Fruit fly (Drosophila melanogaster): ENCODE data around the gene Polr3C.

The Polr3C gene

dm6 chr3R:12459879-12460522 lies at the start of gene Polr3C, which contains the start of gene CG5961:
TSS of gene Polr3C (plus strand) at chr3R:12460414.
TSS of gene CG5961 (minus strand) at chr3R:12460294.
- TF ChIP-seq CG4496 (GFP tag; IDR thresholded peaks at IDR 0.05): no peak
- no peak for TF ChIP-seq Pif1B (GFP tag; optimal IDR thresholded peaks at IDR 0.05)
- TF ChIP-seq CG8301 (tag; optimal IDR thresholded peaks at IDR 0.05): no peak
- TF ChIP-seq Snoo (tag; optimal IDR thresholded peaks at IDR 0.05): no peak
- TF ChIP-seq CG8159 (tag; optimal IDR thresholded peaks at IDR 0.05): no peak
- no peak for TF ChIP-seq CG17806 (tag; optimal IDR thresholded peaks at IDR 0.05)
- no peak for TF ChIP-seq CG10348 (GFP tag; IDR thresholded peaks at IDR 0.05)
- TF ChIP-seq CG9948 (tag; optimal IDR thresholded peaks at IDR 0.05): no peak
- no peak for TF ChIP-seq Ets98B (GFP tag; IDR thresholded peaks at IDR 0.05)

dm6 chr3R:12411449-12411848 lies 48.8 kb upstream of the Polr3C start:
- TF ChIP-seq CG8301 (tag; optimal IDR thresholded peaks at IDR 0.05) (no peak), Snoo (tag; optimal IDR thresholded peaks at IDR 0.05) (no peak), rn (GFP tag; IDR thresholded peaks at IDR 0.05) (no peak), CG12605 (GFP tag; IDR thresholded peaks at IDR 0.05) (no peak), CG34367 (tag; optimal IDR thresholded peaks at IDR 0.05) (no peak), Ets98B (GFP tag; IDR thresholded peaks at IDR 0.05) (no peak), fd96Ca (GFP tag; IDR thresholded peaks at IDR 0.05) (no peak), CG4496 (GFP tag; IDR thresholded peaks at IDR 0.05) (no peak)

dm6 chr3R:12413274-12413958 lies 46.8 kb upstream of the Polr3C start, which contains the start of the genes Dip-C and pps:
TSS of gene Dip-C (minus strand) at chr3R:12413759.
TSS of gene pps (plus strand) at chr3R:12413828.
- TF ChIP-seq EcR (GFP tag; optimal IDR thresholded peaks at IDR 0.05) (peak; percentile 24), CG15710 (tag; optimal IDR thresholded peaks at IDR 0.05) (no peak)

dm6 chr3R:12422379-12422975 lies 37.7 kb upstream of the Polr3C start, which contains the start of the genes Scgbeta and CG17202:
TSS of gene Scgbeta (minus strand) at chr3R:12422429.
TSS of gene CG17202 (plus strand) at chr3R:12422768.
- peak; percentile 22; the same call in 1 of the 2 replicates for TF ChIP-seq Ets98B (GFP tag; IDR thresholded peaks at IDR 0.05)
- TF ChIP-seq Snoo (tag; optimal IDR thresholded peaks at IDR 0.05): no peak

- TF ChIP-seq CG32121 (GFP tag; IDR thresholded peaks at IDR 0.05) (no peak), CG8301 (tag; optimal IDR thresholded peaks at IDR 0.05) (no peak), CG12605 (GFP tag; IDR thresholded peaks at IDR 0.05) (no peak), CG15710 (tag; optimal IDR thresholded peaks at IDR 0.05) (no peak), EcR (GFP tag; optimal IDR thresholded peaks at IDR 0.05) (peak; percentile 2), gl (tag; optimal IDR thresholded peaks at IDR 0.05) (no peak)
Measured at dm6 chr3R:12423997-12424396, 36.2 kb upstream of the Polr3C start.

dm6 chr3R:12425510-12426309 lies 34.5 kb upstream of the Polr3C start, which contains the start of gene Pp1-87B:
TSS of gene Pp1-87B (minus strand) at chr3R:12425917.
- TF ChIP-seq Snoo (tag; optimal IDR thresholded peaks at IDR 0.05): peak; percentile 31
- TF ChIP-seq CG15710 (tag; optimal IDR thresholded peaks at IDR 0.05): peak; percentile 10
- no peak for TF ChIP-seq CG8301 (tag; optimal IDR thresholded peaks at IDR 0.05)
- no peak for TF ChIP-seq CG34367 (tag; optimal IDR thresholded peaks at IDR 0.05)
- TF ChIP-seq rn (GFP tag; IDR thresholded peaks at IDR 0.05): no peak

- TF ChIP-seq CG13204 (GFP tag; optimal IDR thresholded peaks at IDR 0.05) (no peak), Pif1B (GFP tag; optimal IDR thresholded peaks at IDR 0.05) (no peak), CG15710 (tag; optimal IDR thresholded peaks at IDR 0.05) (no peak), CG32121 (GFP tag; IDR thresholded peaks at IDR 0.05) (no peak), CG4496 (GFP tag; IDR thresholded peaks at IDR 0.05) (no peak), Snoo (tag; optimal IDR thresholded peaks at IDR 0.05) (no peak), CG10348 (GFP tag; IDR thresholded peaks at IDR 0.05) (no peak), fd96Ca (GFP tag; IDR thresholded peaks at IDR 0.05) (no peak), Ets98B (GFP tag; IDR thresholded peaks at IDR 0.05) (no peak), CG8301 (tag; optimal IDR thresholded peaks at IDR 0.05) (no peak)
Measured at dm6 chr3R:12426310-12426653, 33.9 kb upstream of the Polr3C start, which contains the start of gene NANS. TSS of gene NANS (plus strand) at chr3R:12426578.

All from whole organism, pupa.